Worm (Caenorhabditis elegans): ENCODE data around the gene lipl-2.

Gene lipl-2

ce11 chrV:9782045-9782444 is 9.3 kb upstream of the lipl-2 start:
- no peak for TF ChIP-seq hlh-15 (tag; optimal IDR thresholded peaks at IDR 0.05)
- no peak for TF ChIP-seq zip-5 (tag; optimal IDR thresholded peaks at IDR 0.05)
- TF ChIP-seq gmeb-2 (tag; optimal IDR thresholded peaks at IDR 0.05), result no peak
- TF ChIP-seq nhr-11 (tag; optimal IDR thresholded peaks at IDR 0.05), result no peak
- no peak for TF ChIP-seq ceh-9 (tag; optimal IDR thresholded peaks at IDR 0.05)
- no peak for TF ChIP-seq C38D4.7 (GFP tag; optimal IDR thresholded peaks at IDR 0.05)
- no peak for TF ChIP-seq madf-2 (tag; optimal IDR thresholded peaks at IDR 0.05)
- TF ChIP-seq tbx-7 (tag; optimal IDR thresholded peaks at IDR 0.05), result no peak
- TF ChIP-seq F13H6.1 (tag; optimal IDR thresholded peaks at IDR 0.05), result no peak
- no peak for TF ChIP-seq ets-4 (tag; optimal IDR thresholded peaks at IDR 0.05)
- no peak for TF ChIP-seq sox-4 (tag; optimal IDR thresholded peaks at IDR 0.05)
- no peak for TF ChIP-seq pha-2 (tag; optimal IDR thresholded peaks at IDR 0.05)
- TF ChIP-seq ceh-22 (tag; optimal IDR thresholded peaks at IDR 0.05), result no peak

ce11 chrV:9782969-9783368 is 8.4 kb upstream of the lipl-2 start, which contains the start of gene F46B6.5:
F46B6.5 (minus strand) TSS chrV:9783069.
- TF ChIP-seq pat-9 (tag; optimal IDR thresholded peaks at IDR 0.05) (no peak), ztf-16 (tag; optimal IDR thresholded peaks at IDR 0.05) (no peak), K09A11.1 (tag; optimal IDR thresholded peaks at IDR 0.05; ENCODE audit: insufficient read depth) (no peak), K02D7.2 (tag; optimal IDR thresholded peaks at IDR 0.05) (no peak), ref-2 (tag; optimal IDR thresholded peaks at IDR 0.05) (no peak), ets-4 (tag; optimal IDR thresholded peaks at IDR 0.05) (no peak)

- TF ChIP-seq syd-9 (tag; optimal IDR thresholded peaks at IDR 0.05) (no peak), ref-2 (tag; optimal IDR thresholded peaks at IDR 0.05) (no peak), hlh-8 (tag; optimal IDR thresholded peaks at IDR 0.05) (no peak), fkh-6 (tag; optimal IDR thresholded peaks at IDR 0.05) (no peak), pha-2 (tag; optimal IDR thresholded peaks at IDR 0.05) (no peak), ahr-1 (tag; optimal IDR thresholded peaks at IDR 0.05) (no peak), pag-3 (tag; optimal IDR thresholded peaks at IDR 0.05; ENCODE audit: borderline replicate concordance) (no peak), C08G9.2 (tag; optimal IDR thresholded peaks at IDR 0.05) (no peak)
Measured at ce11 chrV:9784215-9784614, 7.2 kb upstream of the lipl-2 start.

ce11 chrV:9786721-9787131 is 4.6 kb upstream of the lipl-2 start, which contains the start of gene F46B6.6:
F46B6.6 (minus strand) TSS chrV:9786868.
- no peak for TF ChIP-seq pag-3 (tag; optimal IDR thresholded peaks at IDR 0.05; ENCODE audit: borderline replicate concordance)
- no peak for TF ChIP-seq elt-4 (tag; optimal IDR thresholded peaks at IDR 0.05)
- no peak for TF ChIP-seq eyg-1 (tag; optimal IDR thresholded peaks at IDR 0.05)
- no peak for TF ChIP-seq unc-3 (GFP tag; conservative IDR thresholded peaks at IDR 0.05)
- no peak for TF ChIP-seq unc-3 (tag; optimal IDR thresholded peaks at IDR 0.05)
- TF ChIP-seq ceh-31 (tag; optimal IDR thresholded peaks at IDR 0.05), result no peak

ce11 chrV:9789657-9790261 is 1.6 kb upstream of the lipl-2 start, which contains the start of gene ztf-7:
ztf-7 (minus strand) TSS chrV:9789707.
- TF ChIP-seq nfya-1 (tag; optimal IDR thresholded peaks at IDR 0.05) (peak; percentile 80), sox-2 (GFP tag; IDR thresholded peaks at IDR 0.05) (no peak), ceh-24 (tag; optimal IDR thresholded peaks at IDR 0.05) (no peak), ceh-31 (tag; optimal IDR thresholded peaks at IDR 0.05) (peak; percentile 80), C08G9.2 (tag; optimal IDR thresholded peaks at IDR 0.05) (no peak), K02D7.2 (tag; optimal IDR thresholded peaks at IDR 0.05) (no peak), ceh-30 (tag; optimal IDR thresholded peaks at IDR 0.05) (peak; percentile 42), zip-5 (tag; optimal IDR thresholded peaks at IDR 0.05) (no peak), rnt-1 (tag; optimal IDR thresholded peaks at IDR 0.05) (peak; percentile 65), unc-55 (GFP tag; optimal IDR thresholded peaks at IDR 0.05) (peak; percentile 74), ceh-19 (GFP tag; optimal IDR thresholded peaks at IDR 0.05) (no peak), ceh-34 (tag; optimal IDR thresholded peaks at IDR 0.05) (peak; percentile 4), ahr-1 (tag; optimal IDR thresholded peaks at IDR 0.05) (no peak), hlh-30 (tag; optimal IDR thresholded peaks at IDR 0.05; ENCODE audit: insufficient read depth) (peak; percentile 99), ets-4 (tag; optimal IDR thresholded peaks at IDR 0.05) (peak; percentile 35), ceh-18 (tag; optimal IDR thresholded peaks at IDR 0.05) (peak; percentile 89), Y22D7AL.16 (tag; optimal IDR thresholded peaks at IDR 0.05) (no peak), npax-4 (tag; optimal IDR thresholded peaks at IDR 0.05) (no peak), tbx-2 (tag; optimal IDR thresholded peaks at IDR 0.05) (peak; percentile 68), che-1 (tag; optimal IDR thresholded peaks at IDR 0.05) (no peak)
